Fruit fly (Drosophila melanogaster) Kc167 (cell line): Measurements from ENCODE around the gene CG9393.

Experiments
- Myc ChIP-seq: fragments of >200 bp; optimal IDR thresholded peaks from 2 replicates; lab custom pipeline; 2017; ENCODE audit warnings: missing external identifiers
- h ChIP-seq: fragments of >200 bp; optimal IDR thresholded peaks from 3 replicates; lab custom pipeline; 2018; ENCODE audit warnings: missing external identifiers
- insv ChIP-seq: fragments of >200 bp; optimal IDR thresholded peaks from 3 replicates; lab custom pipeline; 2018; ENCODE audit warnings: missing external identifiers

dm6 chr3R:9586663-9587248 is 23.3 kb upstream of the CG9393 start, which contains the start of gene P58IPK:
- no peak for TF ChIP-seq h (lab: Kevin White, UChicago)
- no peak for TF ChIP-seq Myc (lab: Kevin White, UChicago)
- no peak for TF ChIP-seq insv (lab: Kevin White, UChicago)
